Fruit fly (Drosophila melanogaster) whole organism, embryonic: Measurements from ENCODE around the gene CG5188.
A peak's percentile ranks its signal among the peaks of the same experiment; 100 is the strongest.

ENCODE experiments used
- Atf6 ChIP-seq: fragments of 200-800 bp; sonication (Bioruptor generic); IDR thresholded peaks from 2 replicates; pipeline ENCODE4 v1.3.6; 2022; ENCODE audit warnings: missing biosample characterization, missing genetic modification characterization
- BEAF-32 ChIP-seq: fragments of 200-800 bp; sonication (Bioruptor generic); optimal IDR thresholded peaks from 3 replicates; lab custom pipeline; 2017; ENCODE audit warnings: missing biosample characterization, missing genetic modification characterization, mild to moderate bottlenecking, moderate library complexity, missing genetic modification reagents
- Bgb ChIP-seq: fragments of 200-800 bp; sonication (Bioruptor generic); IDR thresholded peaks from 2 replicates; pipeline ENCODE4 v1.3.6; 2022; ENCODE audit warnings: missing biosample characterization, missing genetic modification characterization; ENCODE audit not compliant: partially characterized antibody
- C15 ChIP-seq: fragments of 200-800 bp; sonication (Bioruptor generic); IDR thresholded peaks from 3 replicates; pipeline ENCODE4 v1.3.6; 2022; ENCODE audit warnings: missing biosample characterization, missing genetic modification characterization
- CG10274 ChIP-seq: fragments of 200-800 bp; sonication (Bioruptor generic); optimal IDR thresholded peaks from 3 replicates; lab custom pipeline; 2017; ENCODE audit warnings: missing biosample characterization, mild to moderate bottlenecking, missing genetic modification characterization
- CG10321 ChIP-seq: fragments of 200-800 bp; sonication (Bioruptor generic); IDR thresholded peaks from 2 replicates; pipeline ENCODE4 v1.3.6; 2022; ENCODE audit warnings: missing biosample characterization, missing genetic modification characterization
- CG10366 ChIP-seq: fragments of 200-800 bp; sonication (Bioruptor generic); IDR thresholded peaks from 2 replicates; pipeline ENCODE4 v1.3.6; 2022; ENCODE audit warnings: missing biosample characterization, missing genetic modification characterization
- CG10431 ChIP-seq: fragments of 200-800 bp; sonication (Bioruptor generic); optimal IDR thresholded peaks from 3 replicates; lab custom pipeline; 2018; ENCODE audit warnings: missing biosample characterization, mild to moderate bottlenecking, missing genetic modification characterization
- CG13287 ChIP-seq: fragments of 200-800 bp; sonication (Bioruptor generic); IDR thresholded peaks from 2 replicates; pipeline ENCODE4 v1.3.6; 2022; ENCODE audit warnings: missing biosample characterization, missing genetic modification characterization; ENCODE audit not compliant: partially characterized antibody
- CG17361 ChIP-seq: fragments of 200-800 bp; sonication (Bioruptor generic); IDR thresholded peaks from 3 replicates; pipeline ENCODE4 v1.3.6; 2022; ENCODE audit warnings: missing biosample characterization, missing genetic modification characterization
- CG1792 ChIP-seq: fragments of 200-800 bp; sonication (Bioruptor generic); optimal IDR thresholded peaks from 2 replicates; lab custom pipeline; 2016; ENCODE audit warnings: missing biosample characterization, missing genetic modification characterization
- CG18262 ChIP-seq: fragments of 200-800 bp; optimal IDR thresholded peaks from 3 replicates; lab custom pipeline; 2019; ENCODE audit warnings: missing biosample characterization, mild to moderate bottlenecking, missing genetic modification characterization, moderate library complexity
- CG18764 ChIP-seq: fragments of 200-800 bp; sonication (Bioruptor generic); optimal IDR thresholded peaks from 3 replicates; lab custom pipeline; 2016; ENCODE audit warnings: missing biosample characterization, missing genetic modification characterization
- CG34224 ChIP-seq: fragments of 200-800 bp; sonication (Bioruptor generic); IDR thresholded peaks from 3 replicates; pipeline ENCODE4 v1.3.6; 2022; ENCODE audit warnings: missing biosample characterization, missing genetic modification characterization; ENCODE audit not compliant: partially characterized antibody
- CG3726 ChIP-seq: fragments of 200-800 bp; sonication (Bioruptor generic); IDR thresholded peaks from 3 replicates; pipeline ENCODE4, ENCODE4 v1.3.6; 2022; ENCODE audit warnings: missing biosample characterization, missing genetic modification characterization
- CoRest ChIP-seq: fragments of 200-800 bp; sonication (Bioruptor generic); optimal IDR thresholded peaks from 3 replicates; lab custom pipeline; 2018; ENCODE audit warnings: missing biosample characterization, mild to moderate bottlenecking, missing genetic modification characterization, moderate library complexity
- Dll ChIP-seq: fragments of 200-800 bp; sonication (Bioruptor generic); IDR thresholded peaks from 4 replicates; pipeline ENCODE4 v1.3.6; 2022; ENCODE audit warnings: missing biosample characterization, missing genetic modification characterization; ENCODE audit not compliant: partially characterized antibody
- Dp ChIP-seq: fragments of 200-800 bp; sonication (Bioruptor generic); optimal IDR thresholded peaks from 2 replicates; lab custom pipeline; 2018; ENCODE audit warnings: missing biosample characterization, mild to moderate bottlenecking, missing genetic modification characterization, moderate library complexity
- Dref ChIP-seq: fragments of 200-800 bp; sonication (Bioruptor generic); IDR thresholded peaks from 2 replicates; pipeline ENCODE4 v1.3.6; 2022; ENCODE audit warnings: missing biosample characterization, missing genetic modification characterization
- HLH4C ChIP-seq: fragments of 200-800 bp; sonication (Bioruptor generic); IDR thresholded peaks from 3 replicates; pipeline ENCODE4 v1.3.6; 2022; ENCODE audit warnings: missing biosample characterization, missing genetic modification characterization; ENCODE audit not compliant: partially characterized antibody
- Hr78 ChIP-seq, 2 experiments: fragments of 200-800 bp in 1 of 2; fragments of >200 bp in 1 of 2; sonication (Bioruptor generic) in 1 of 2; optimal IDR thresholded peaks; 2 replicates each; lab custom pipeline; 2017 to 2019; ENCODE audit warnings: missing biosample characterization in 2 of 2, missing genetic modification characterization in 2 of 2, mild to moderate bottlenecking in 1 of 2, moderate library complexity in 1 of 2
- Kr ChIP-seq: fragments of 200-800 bp; sonication (Bioruptor generic); optimal IDR thresholded peaks from 2 replicates; lab custom pipeline; 2017; ENCODE audit warnings: missing biosample characterization, mild to moderate bottlenecking, missing genetic modification characterization
- MBD-R2 ChIP-seq: fragments of 200-800 bp; sonication (Bioruptor generic); IDR thresholded peaks from 2 replicates; pipeline ENCODE4 v1.3.6; 2022; ENCODE audit warnings: missing biosample characterization, missing genetic modification characterization
- MESR4 ChIP-seq: fragments of 200-800 bp; sonication (Bioruptor generic); optimal IDR thresholded peaks from 2 replicates; lab custom pipeline; 2018; ENCODE audit warnings: missing biosample characterization, mild to moderate bottlenecking, missing genetic modification characterization, moderate library complexity
- Myb ChIP-seq: fragments of 200-800 bp; sonication (Bioruptor generic); optimal IDR thresholded peaks from 2 replicates; lab custom pipeline; 2016; ENCODE audit warnings: missing biosample characterization, missing genetic modification characterization
- Opbp ChIP-seq: fragments of 200-800 bp; sonication (Bioruptor generic); IDR thresholded peaks from 3 replicates; pipeline ENCODE4 v1.3.6; 2022; ENCODE audit warnings: missing biosample characterization, missing genetic modification characterization; ENCODE audit not compliant: partially characterized antibody
- Scr ChIP-seq: fragments of 200-800 bp; sonication (Bioruptor generic); IDR thresholded peaks from 2 replicates; pipeline ENCODE4 v1.3.6; 2022; ENCODE audit warnings: missing biosample characterization, missing genetic modification characterization; ENCODE audit not compliant: partially characterized antibody
- Side ChIP-seq: fragments of 200-800 bp; sonication (Bioruptor generic); optimal IDR thresholded peaks from 2 replicates; lab custom pipeline; 2016; ENCODE audit warnings: missing biosample characterization, missing genetic modification characterization
- Stat92E ChIP-seq, 3 experiments: fragments of >200 bp in 2 of 3; fragments of 200-800 bp in 1 of 3; sonication (Bioruptor generic) in 1 of 3; optimal IDR thresholded peaks; 2 replicates each; lab custom pipeline; 2017 to 2019; ENCODE audit warnings: missing biosample characterization in 3 of 3, missing genetic modification characterization in 3 of 3, mild to moderate bottlenecking in 1 of 3, moderate library complexity in 1 of 3
- Vsx1 ChIP-seq: fragments of 200-800 bp; sonication (Bioruptor generic); optimal IDR thresholded peaks from 2 replicates; lab custom pipeline; 2017; ENCODE audit warnings: missing biosample characterization, mild to moderate bottlenecking, missing genetic modification characterization, missing genetic modification reagents
- YL-1 ChIP-seq: fragments of 200-800 bp; sonication (Bioruptor generic); optimal IDR thresholded peaks from 3 replicates; lab custom pipeline; 2017; ENCODE audit warnings: missing biosample characterization, mild to moderate bottlenecking, missing genetic modification characterization
- abd-A ChIP-seq: fragments of 200-800 bp; sonication (Bioruptor generic); optimal IDR thresholded peaks from 3 replicates; lab custom pipeline; 2019; ENCODE audit warnings: missing biosample characterization, mild to moderate bottlenecking, missing genetic modification characterization, moderate library complexity
- ato ChIP-seq: fragments of 200-800 bp; sonication (Bioruptor generic); IDR thresholded peaks from 2 replicates; pipeline ENCODE4 v1.3.6; 2022; ENCODE audit warnings: missing biosample characterization, missing genetic modification characterization; ENCODE audit not compliant: partially characterized antibody
- chinmo ChIP-seq: fragments of 200-800 bp; sonication (Bioruptor generic); IDR thresholded peaks from 4 replicates; pipeline ENCODE4 v1.3.6; 2022; ENCODE audit warnings: missing biosample characterization, missing genetic modification characterization; ENCODE audit not compliant: partially characterized antibody
- danr ChIP-seq: fragments of 200-800 bp; sonication (Bioruptor generic); IDR thresholded peaks from 2 replicates; pipeline ENCODE4 v1.3.6; 2022; ENCODE audit warnings: missing biosample characterization, missing genetic modification characterization
- kah ChIP-seq: fragments of 200-800 bp; sonication (Bioruptor generic); optimal IDR thresholded peaks from 2 replicates; lab custom pipeline; 2018; ENCODE audit warnings: missing biosample characterization, mild to moderate bottlenecking, missing genetic modification characterization
- knrl ChIP-seq: fragments of 200-800 bp; sonication (Bioruptor generic); IDR thresholded peaks from 3 replicates; pipeline ENCODE4 v1.3.6; 2022; ENCODE audit warnings: missing biosample characterization, missing genetic modification characterization; ENCODE audit not compliant: partially characterized antibody
- mld ChIP-seq: fragments of 200-800 bp; sonication (Bioruptor generic); IDR thresholded peaks from 3 replicates; pipeline ENCODE4 v1.3.6; 2022; ENCODE audit warnings: missing biosample characterization, missing genetic modification characterization; ENCODE audit not compliant: partially characterized antibody
- pfk ChIP-seq: fragments of 200-800 bp; sonication (Bioruptor generic); optimal IDR thresholded peaks from 2 replicates; lab custom pipeline; 2018; ENCODE audit warnings: missing biosample characterization, mild to moderate bottlenecking, missing genetic modification characterization, moderate library complexity
- pzg ChIP-seq: fragments of 200-800 bp; sonication (Bioruptor generic); optimal IDR thresholded peaks from 3 replicates; lab custom pipeline; 2018; ENCODE audit warnings: missing biosample characterization, mild to moderate bottlenecking, missing genetic modification characterization, moderate library complexity
- rib ChIP-seq: fragments of 200-800 bp; sonication (Bioruptor generic); IDR thresholded peaks from 2 replicates; pipeline ENCODE4 v1.3.6; 2022; ENCODE audit warnings: missing biosample characterization, missing genetic modification characterization
- schlank ChIP-seq: fragments of 200-800 bp; sonication (Bioruptor generic); optimal IDR thresholded peaks from 2 replicates; lab custom pipeline; 2018; ENCODE audit warnings: missing biosample characterization, mild to moderate bottlenecking, missing genetic modification characterization
- scrt ChIP-seq: fragments of 200-800 bp; sonication (Bioruptor generic); optimal IDR thresholded peaks from 2 replicates; lab custom pipeline; 2018; ENCODE audit warnings: missing biosample characterization, mild to moderate bottlenecking, missing genetic modification characterization, moderate library complexity
- stwl ChIP-seq: fragments of 200-800 bp; sonication (Bioruptor generic); optimal IDR thresholded peaks from 3 replicates; lab custom pipeline; 2018; ENCODE audit warnings: missing biosample characterization, mild to moderate bottlenecking, missing genetic modification characterization, moderate library complexity
- sug ChIP-seq: fragments of 200-800 bp; optimal IDR thresholded peaks from 2 replicates; lab custom pipeline; 2019; ENCODE audit warnings: missing biosample characterization, mild to moderate bottlenecking, missing genetic modification characterization, moderate library complexity
- trem ChIP-seq: fragments of 200-800 bp; optimal IDR thresholded peaks from 3 replicates; lab custom pipeline; 2019; ENCODE audit warnings: missing biosample characterization, mild to moderate bottlenecking, missing genetic modification characterization, moderate library complexity
- unc-4 ChIP-seq: fragments of 200-800 bp; sonication (Bioruptor generic); IDR thresholded peaks from 2 replicates; pipeline ENCODE4 v1.3.6; 2022; ENCODE audit warnings: missing biosample characterization, missing genetic modification characterization; ENCODE audit not compliant: partially characterized antibody

The CG5188 gene

DNA sequence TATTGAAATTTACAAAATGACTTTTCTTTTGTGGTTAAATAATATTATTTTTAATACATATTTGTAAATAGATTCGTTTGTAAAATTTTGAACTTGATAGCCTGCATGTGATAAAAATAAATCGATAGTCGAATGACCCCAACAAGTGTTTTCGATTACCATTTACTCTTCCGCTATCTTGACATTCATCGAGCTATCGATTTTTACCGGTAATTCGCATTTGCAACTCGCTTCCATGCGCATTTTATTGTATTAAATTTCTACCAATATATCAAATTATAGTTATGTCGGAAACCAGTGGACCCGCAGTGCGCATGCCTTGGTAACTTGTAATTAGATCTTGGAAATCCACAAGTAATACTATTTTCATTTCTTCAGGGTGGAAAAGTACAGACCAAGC, 9.6 kb upstream of the CG5188 start, which contains the start of gene RfC3 (continued):
- peak; percentile 20 for TF ChIP-seq sug
- peak; percentile 59; the same call in 2 of the 3 replicates for TF ChIP-seq knrl
- peak; percentile 75 for TF ChIP-seq unc-4 (GFP tag; lab: Robert Waterston, UW)
- no peak for TF ChIP-seq CG3726
- TF ChIP-seq scrt, result peak; percentile 90
- peak; percentile 62 for TF ChIP-seq kah
- TF ChIP-seq CG34224, result peak; percentile 98
- peak; percentile 61 for TF ChIP-seq BEAF-32
- TF ChIP-seq Vsx1 (GFP tag; lab: Kevin White, UChicago), result no peak
- peak; percentile 84; the same call in 1 of the 4 replicates for TF ChIP-seq chinmo (GFP tag; lab: Robert Waterston, UW)
- peak; percentile 94 for TF ChIP-seq mld
- TF ChIP-seq trem (tag; lab: Kevin White, UChicago), result peak; percentile 55
- TF ChIP-seq Dll (GFP tag; lab: Robert Waterston, UW), result peak; percentile 85
- peak in 1 of 2 experiments; percentile 93 for TF ChIP-seq Hr78 (GFP tag; optimal IDR thresholded peaks at IDR 0.05; lab: Kevin White, UChicago)
- peak; percentile 81 for TF ChIP-seq Scr (GFP tag; lab: Robert Waterston, UW)
- peak; percentile 92 for TF ChIP-seq CG13287 (GFP tag; lab: Robert Waterston, UW)
- peak; percentile 85 for TF ChIP-seq Myb
- TF ChIP-seq MESR4 (GFP tag; lab: Kevin White, UChicago), result peak; percentile 29
- peak; percentile 73; the same call in 2 of the 3 replicates for TF ChIP-seq Opbp (GFP tag; lab: Robert Waterston, UW)
- TF ChIP-seq CG1792, result no peak
- TF ChIP-seq Bgb (GFP tag; lab: Robert Waterston, UW), result peak; percentile 83
- TF ChIP-seq CG10366 (GFP tag; lab: Robert Waterston, UW), result no peak
- TF ChIP-seq Stat92E (GFP tag; optimal IDR thresholded peaks at IDR 0.05; lab: Kevin White, UChicago), result no peak
- TF ChIP-seq stwl, result peak; percentile 75
- TF ChIP-seq MBD-R2, result peak; percentile 51; the same call in 1 of the 2 replicates
- peak; percentile 64 for TF ChIP-seq pzg
- no peak for TF ChIP-seq Side

DNA sequence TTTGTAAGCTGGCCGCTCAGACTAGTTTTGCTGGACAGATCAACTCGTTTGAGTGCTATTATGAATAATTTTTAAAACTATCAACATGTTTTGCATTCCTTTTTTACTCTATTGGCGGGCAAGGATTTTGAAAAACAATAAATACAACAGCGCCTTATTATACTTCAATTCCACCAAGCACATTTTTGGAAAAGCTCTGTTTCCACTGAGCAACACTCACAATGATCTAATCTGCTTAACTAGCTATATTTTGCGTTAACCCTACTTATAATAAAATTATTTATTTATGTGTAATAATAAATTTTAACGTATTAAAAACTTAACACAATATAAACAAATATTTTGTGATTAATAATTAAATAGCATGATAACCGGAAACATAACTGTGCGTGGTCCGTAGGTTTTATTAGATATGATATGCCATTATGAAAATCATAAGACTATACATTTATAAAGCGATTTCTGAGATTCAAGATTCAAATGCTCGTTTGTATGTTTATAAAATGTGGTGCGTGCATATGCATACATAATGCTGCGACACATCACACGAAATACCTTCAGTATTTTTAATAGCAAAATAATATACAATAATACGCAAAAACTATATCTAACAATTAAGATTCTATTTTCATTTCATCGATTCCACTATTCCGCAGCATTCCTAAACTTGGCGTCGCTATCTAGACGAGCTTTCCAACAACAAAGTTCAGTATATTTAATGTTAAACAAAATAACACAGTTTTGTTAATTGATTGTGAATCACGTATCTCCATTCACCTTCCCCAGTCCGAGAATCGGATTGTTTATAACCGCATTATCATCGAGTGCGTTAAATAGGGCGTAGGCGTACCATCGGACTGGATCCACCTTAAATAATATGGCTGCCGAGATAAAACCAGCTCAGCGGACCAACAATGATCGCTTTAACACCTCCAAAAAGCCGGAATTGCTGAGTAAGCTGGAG, 5.7 kb upstream of the CG5188 start, which contains the start of the genes pie and Wdfy2:
pie (minus strand) TSS at position 138 of the 964 bp plus-strand sequence.
Wdfy2 (plus strand) TSS at position 649 of the 964 bp plus-strand sequence.
- TF ChIP-seq Kr (GFP tag; lab: Kevin White, UChicago), result no peak
- peak; percentile 73 for TF ChIP-seq Dp (GFP tag; lab: Kevin White, UChicago)
- no peak for TF ChIP-seq C15 (GFP tag; lab: Robert Waterston, UW)
- peak; percentile 56; the same call in 1 of the 3 replicates for TF ChIP-seq CG17361
- TF ChIP-seq CG10321, result no peak
- no peak for TF ChIP-seq danr (GFP tag; lab: Robert Waterston, UW)
- TF ChIP-seq CG18764 (GFP tag; lab: Kevin White, UChicago), result no peak
- TF ChIP-seq CoRest (tag; lab: Kevin White, UChicago), result peak; percentile 28
- no peak for TF ChIP-seq HLH4C (GFP tag; lab: Robert Waterston, UW)
- TF ChIP-seq Atf6 (GFP tag; lab: Robert Waterston, UW), result no peak
- no peak for TF ChIP-seq CG10431 (GFP tag; lab: Kevin White, UChicago)
- TF ChIP-seq CG10274 (GFP tag; lab: Kevin White, UChicago), result no peak
- no peak for TF ChIP-seq schlank (tag; lab: Kevin White, UChicago)
- TF ChIP-seq Dref, result peak; percentile 47
- TF ChIP-seq YL-1 (GFP tag; lab: Kevin White, UChicago), result peak; percentile 19
- peak; percentile 80 for TF ChIP-seq pfk (GFP tag; lab: Kevin White, UChicago)
- TF ChIP-seq ato (GFP tag; lab: Robert Waterston, UW), result no peak
- TF ChIP-seq abd-A (tag; lab: Kevin White, UChicago), result no peak
- peak; percentile 31 for TF ChIP-seq CG18262
- TF ChIP-seq rib (GFP tag; lab: Robert Waterston, UW), result no peak
- peak; percentile 4 for TF ChIP-seq trem (tag; lab: Kevin White, UChicago)
